Worm (Caenorhabditis elegans): ENCODE measurements around the gene Y55F3AM.11.

The Y55F3AM.11 gene

ce11 chrIV:990352-990751, 53.8 kb downstream of the Y55F3AM.11 start, which contains the start of gene egrh-2:
egrh-2 (minus strand) TSS chrIV:990452.
- TF ChIP-seq fax-1 (tag; optimal IDR thresholded peaks at IDR 0.05) (no peak), dve-1 (tag; optimal IDR thresholded peaks at IDR 0.05) (no peak), ceh-48 (tag; optimal IDR thresholded peaks at IDR 0.05) (no peak), ceh-31 (tag; optimal IDR thresholded peaks at IDR 0.05) (no peak), pqm-1 (tag; optimal IDR thresholded peaks at IDR 0.05) (no peak), sox-2 (GFP tag; IDR thresholded peaks at IDR 0.05) (no peak), ceh-6 (GFP tag; optimal IDR thresholded peaks at IDR 0.05) (no peak), hlh-8 (tag; optimal IDR thresholded peaks at IDR 0.05) (no peak), unc-86 (tag; optimal IDR thresholded peaks at IDR 0.05) (no peak), rnt-1 (tag; optimal IDR thresholded peaks at IDR 0.05) (no peak), ceh-34 (tag; optimal IDR thresholded peaks at IDR 0.05) (no peak), gmeb-2 (tag; optimal IDR thresholded peaks at IDR 0.05) (no peak), ceh-2 (tag; optimal IDR thresholded peaks at IDR 0.05) (no peak), fkh-10 (GFP tag; optimal IDR thresholded peaks at IDR 0.05) (no peak)

Data from whole organism, late embryonic.